Fruit fly (Drosophila melanogaster) whole organism, embryonic: ENCODE measurements around the gene Nepl7.

Source experiments
- ATbp ChIP-seq: fragments of 200-800 bp; sonication (Bioruptor generic); optimal IDR thresholded peaks from 2 replicates; lab custom pipeline; 2017; ENCODE audit warnings: missing biosample characterization, mild to moderate bottlenecking, missing genetic modification characterization, missing genetic modification reagents
- Bgb ChIP-seq: fragments of 200-800 bp; sonication (Bioruptor generic); IDR thresholded peaks from 2 replicates; pipeline ENCODE4 v1.3.6; 2022; ENCODE audit warnings: missing biosample characterization, missing genetic modification characterization; ENCODE audit not compliant: partially characterized antibody
- CG1024 ChIP-seq: fragments of 200-800 bp; sonication (Bioruptor generic); IDR thresholded peaks from 2 replicates; pipeline ENCODE4 v1.3.6; 2022; ENCODE audit warnings: missing biosample characterization, missing genetic modification characterization
- CG10267 ChIP-seq: fragments of 200-800 bp; sonication (Bioruptor generic); optimal IDR thresholded peaks from 2 replicates; lab custom pipeline; 2018; ENCODE audit warnings: missing biosample characterization, mild to moderate bottlenecking, missing genetic modification characterization, moderate library complexity
- CG10366 ChIP-seq: fragments of 200-800 bp; sonication (Bioruptor generic); IDR thresholded peaks from 2 replicates; pipeline ENCODE4 v1.3.6; 2022; ENCODE audit warnings: missing biosample characterization, missing genetic modification characterization
- CG10654 ChIP-seq: fragments of 200-800 bp; sonication (Bioruptor generic); optimal IDR thresholded peaks from 2 replicates; lab custom pipeline; 2016; ENCODE audit warnings: missing biosample characterization, missing genetic modification characterization
- CG11093 ChIP-seq: fragments of 200-800 bp; sonication (Bioruptor generic); IDR thresholded peaks from 3 replicates; pipeline ENCODE4 v1.3.6; 2022; ENCODE audit warnings: missing biosample characterization, missing genetic modification characterization
- CG14441 ChIP-seq: fragments of 200-800 bp; sonication (Bioruptor generic); IDR thresholded peaks from 2 replicates; pipeline ENCODE4 v1.3.6; 2022; ENCODE audit warnings: missing biosample characterization, missing genetic modification characterization
- CG14667 ChIP-seq: fragments of 200-800 bp; sonication (Bioruptor generic); IDR thresholded peaks from 2 replicates; pipeline ENCODE4 v1.3.6; 2022; ENCODE audit warnings: missing biosample characterization, missing genetic modification characterization
- CG14965 ChIP-seq: fragments of 200-800 bp; sonication (Bioruptor generic); optimal IDR thresholded peaks from 2 replicates; lab custom pipeline; 2016; ENCODE audit warnings: missing biosample characterization, missing genetic modification characterization, borderline replicate concordance
- CG15601 ChIP-seq: fragments of 200-800 bp; sonication (Bioruptor generic); optimal IDR thresholded peaks from 3 replicates; lab custom pipeline; 2019; ENCODE audit warnings: missing biosample characterization, mild to moderate bottlenecking, missing genetic modification characterization, moderate library complexity
- CG17186 ChIP-seq: fragments of 200-800 bp; sonication (Bioruptor generic); optimal IDR thresholded peaks from 3 replicates; lab custom pipeline; 2017; ENCODE audit warnings: missing biosample characterization, missing genetic modification reagents, missing genetic modification characterization
- CG17359 ChIP-seq: fragments of 200-800 bp; sonication (Bioruptor generic); optimal IDR thresholded peaks from 3 replicates; lab custom pipeline; 2018; ENCODE audit warnings: missing biosample characterization, mild to moderate bottlenecking, missing genetic modification characterization, moderate library complexity
- CG17829 ChIP-seq: fragments of 200-800 bp; optimal IDR thresholded peaks from 2 replicates; lab custom pipeline; 2019; ENCODE audit warnings: missing biosample characterization, mild to moderate bottlenecking, missing genetic modification characterization, moderate library complexity
- CG2199 ChIP-seq: fragments of 200-800 bp; sonication (Bioruptor generic); IDR thresholded peaks from 3 replicates; pipeline ENCODE4 v1.3.6; 2022; ENCODE audit warnings: missing biosample characterization, missing genetic modification characterization
- CG2678 ChIP-seq: fragments of 200-800 bp; sonication (Bioruptor generic); optimal IDR thresholded peaks from 3 replicates; lab custom pipeline; 2019; ENCODE audit warnings: missing biosample characterization, mild to moderate bottlenecking, missing genetic modification characterization, moderate library complexity
- CG30020 ChIP-seq: fragments of 200-800 bp; optimal IDR thresholded peaks from 2 replicates; lab custom pipeline; 2019; ENCODE audit warnings: missing biosample characterization, mild to moderate bottlenecking, missing genetic modification characterization, moderate library complexity
- CG34422 ChIP-seq: fragments of 200-800 bp; sonication (Bioruptor generic); IDR thresholded peaks from 3 replicates; pipeline ENCODE4 v1.3.6; 2022; ENCODE audit warnings: missing biosample characterization, missing genetic modification characterization
- CG4282 ChIP-seq: fragments of 200-800 bp; sonication (Bioruptor generic); optimal IDR thresholded peaks from 2 replicates; lab custom pipeline; 2016; ENCODE audit warnings: missing biosample characterization, missing genetic modification characterization
- CG6654 ChIP-seq: fragments of 200-800 bp; sonication (Bioruptor generic); optimal IDR thresholded peaks from 2 replicates; lab custom pipeline; 2017; ENCODE audit warnings: missing biosample characterization, mild to moderate bottlenecking, missing genetic modification characterization
- CG9817 ChIP-seq: fragments of 200-800 bp; sonication (Bioruptor generic); optimal IDR thresholded peaks from 2 replicates; lab custom pipeline; 2018; ENCODE audit warnings: missing biosample characterization, mild to moderate bottlenecking, missing genetic modification characterization, moderate library complexity
- Deaf1 ChIP-seq: fragments of 200-800 bp; optimal IDR thresholded peaks from 3 replicates; lab custom pipeline; 2019; ENCODE audit warnings: missing biosample characterization, mild to moderate bottlenecking, missing genetic modification characterization, moderate library complexity
- ERR ChIP-seq: fragments of 200-800 bp; sonication (Bioruptor generic); optimal IDR thresholded peaks from 2 replicates; lab custom pipeline; 2016; ENCODE audit warnings: missing biosample characterization, missing genetic modification characterization
- H2.0 ChIP-seq: fragments of 200-800 bp; sonication (Bioruptor generic); IDR thresholded peaks from 2 replicates; pipeline ENCODE4 v1.3.6; 2022; ENCODE audit warnings: missing biosample characterization, missing genetic modification characterization
- HHEX ChIP-seq: fragments of 200-800 bp; sonication (Bioruptor generic); optimal IDR thresholded peaks from 3 replicates; lab custom pipeline; 2017; ENCODE audit warnings: missing biosample characterization, mild to moderate bottlenecking, missing genetic modification characterization, missing genetic modification reagents
- HLH3B ChIP-seq: fragments of 200-800 bp; sonication (Bioruptor generic); IDR thresholded peaks from 2 replicates; pipeline ENCODE4 v1.3.6; 2022; ENCODE audit warnings: missing biosample characterization, missing genetic modification characterization
- Hey ChIP-seq: fragments of 200-800 bp; sonication (Bioruptor generic); optimal IDR thresholded peaks from 3 replicates; lab custom pipeline; 2018; ENCODE audit warnings: missing biosample characterization, mild to moderate bottlenecking, missing genetic modification characterization
- Hr51 ChIP-seq, 2 experiments: fragments of 200-800 bp; sonication (Bioruptor generic); optimal IDR thresholded peaks; 2 replicates in 1 of 2; 3 replicates in 1 of 2; lab custom pipeline; 2016 to 2018; ENCODE audit warnings: missing biosample characterization in 2 of 2, missing genetic modification characterization in 2 of 2, mild to moderate bottlenecking in 1 of 2, moderate library complexity in 1 of 2
- Jarid2 ChIP-seq: fragments of 200-800 bp; sonication (Bioruptor generic); optimal IDR thresholded peaks from 3 replicates; lab custom pipeline; 2017; ENCODE audit warnings: mild to moderate bottlenecking, missing biosample characterization, missing genetic modification reagents, missing genetic modification characterization
- Meics ChIP-seq: fragments of 200-800 bp; sonication (Bioruptor generic); optimal IDR thresholded peaks from 2 replicates; lab custom pipeline; 2017; ENCODE audit warnings: missing biosample characterization, mild to moderate bottlenecking, missing genetic modification characterization
- Nf-YA ChIP-seq: fragments of 200-800 bp; sonication (Bioruptor generic); IDR thresholded peaks from 2 replicates; pipeline ENCODE4 v1.3.6; 2022; ENCODE audit warnings: missing biosample characterization, missing genetic modification characterization
- Sox100B ChIP-seq: fragments of 200-800 bp; sonication (Bioruptor generic); optimal IDR thresholded peaks from 3 replicates; lab custom pipeline; 2018; ENCODE audit warnings: missing biosample characterization, mild to moderate bottlenecking, missing genetic modification characterization
- br ChIP-seq: fragments of >200 bp; optimal IDR thresholded peaks from 2 replicates; lab custom pipeline; 2017
- chn ChIP-seq: fragments of 200-800 bp; sonication (Bioruptor generic); optimal IDR thresholded peaks from 2 replicates; lab custom pipeline; 2016; ENCODE audit warnings: missing biosample characterization, missing genetic modification characterization
- crol ChIP-seq: fragments of 200-800 bp; sonication (Bioruptor generic); IDR thresholded peaks from 2 replicates; pipeline ENCODE4 v1.3.6; 2022; ENCODE audit warnings: missing biosample characterization, missing genetic modification characterization
- gcm2 ChIP-seq: fragments of 200-800 bp; sonication (Bioruptor generic); optimal IDR thresholded peaks from 2 replicates; lab custom pipeline; 2016; ENCODE audit warnings: missing biosample characterization, missing genetic modification characterization
- gsb ChIP-seq: fragments of 200-800 bp; sonication (Bioruptor generic); IDR thresholded peaks from 2 replicates; pipeline ENCODE4 v1.3.6; 2022; ENCODE audit warnings: missing biosample characterization, missing genetic modification characterization
- gsb-n ChIP-seq: fragments of 200-800 bp; sonication (Bioruptor generic); optimal IDR thresholded peaks from 3 replicates; lab custom pipeline; 2018; ENCODE audit warnings: missing biosample characterization, mild to moderate bottlenecking, missing genetic modification characterization
- her ChIP-seq: fragments of 200-800 bp; sonication (Bioruptor generic); optimal IDR thresholded peaks from 2 replicates; lab custom pipeline; 2016; ENCODE audit warnings: missing biosample characterization, missing genetic modification characterization
- jigr1 ChIP-seq: fragments of 200-800 bp; sonication (Bioruptor generic); IDR thresholded peaks from 3 replicates; pipeline ENCODE4 v1.3.6; 2022; ENCODE audit warnings: missing biosample characterization, missing genetic modification characterization
- kay ChIP-seq: fragments of 200-800 bp; sonication (Bioruptor generic); optimal IDR thresholded peaks from 2 replicates; lab custom pipeline; 2016; ENCODE audit warnings: missing biosample characterization, missing genetic modification characterization
- luna ChIP-seq: fragments of 200-800 bp; sonication (Bioruptor generic); optimal IDR thresholded peaks from 2 replicates; lab custom pipeline; 2016; ENCODE audit warnings: missing biosample characterization, missing genetic modification characterization
- org-1 ChIP-seq: fragments of 200-800 bp; sonication (Bioruptor generic); optimal IDR thresholded peaks from 2 replicates; lab custom pipeline; 2017; ENCODE audit warnings: missing biosample characterization, missing genetic modification characterization
- ranshi ChIP-seq: fragments of 200-800 bp; sonication (Bioruptor generic); IDR thresholded peaks from 2 replicates; pipeline ENCODE4 v1.3.6; 2022; ENCODE audit warnings: missing biosample characterization, missing genetic modification characterization
- shn ChIP-seq: fragments of 200-800 bp; sonication (Bioruptor generic); optimal IDR thresholded peaks from 3 replicates; lab custom pipeline; 2016; ENCODE audit warnings: missing biosample characterization, missing genetic modification characterization
- sisA ChIP-seq: fragments of 200-800 bp; sonication (Bioruptor generic); IDR thresholded peaks from 2 replicates; pipeline ENCODE4 v1.3.6; 2022; ENCODE audit warnings: missing biosample characterization, missing genetic modification characterization
- tll ChIP-seq, 2 experiments: fragments of 200-800 bp in 1 of 2; fragments of >200 bp in 1 of 2; sonication (Bioruptor generic) in 1 of 2; optimal IDR thresholded peaks; 2 replicates each; lab custom pipeline; 2017 to 2019; ENCODE audit warnings: missing biosample characterization in 2 of 2, missing genetic modification characterization in 2 of 2, mild to moderate bottlenecking in 1 of 2, moderate library complexity in 1 of 2
- tna ChIP-seq: fragments of 200-800 bp; sonication (Bioruptor generic); IDR thresholded peaks from 2 replicates; pipeline ENCODE4 v1.3.6; 2022; ENCODE audit warnings: missing biosample characterization, missing genetic modification characterization; ENCODE audit not compliant: partially characterized antibody
- trh ChIP-seq: fragments of 200-800 bp; sonication (Bioruptor generic); optimal IDR thresholded peaks from 2 replicates; lab custom pipeline; 2016; ENCODE audit warnings: missing biosample characterization, missing genetic modification characterization
- unc-4 ChIP-seq: fragments of 200-800 bp; sonication (Bioruptor generic); IDR thresholded peaks from 2 replicates; pipeline ENCODE4 v1.3.6; 2022; ENCODE audit warnings: missing biosample characterization, missing genetic modification characterization; ENCODE audit not compliant: partially characterized antibody
- zen2 ChIP-seq: fragments of 200-800 bp; sonication (Bioruptor generic); IDR thresholded peaks from 3 replicates; pipeline ENCODE4 v1.3.6; 2022; ENCODE audit warnings: missing biosample characterization, missing genetic modification characterization; ENCODE audit not compliant: partially characterized antibody
- zf30C ChIP-seq: fragments of 200-800 bp; sonication (Bioruptor generic); optimal IDR thresholded peaks from 3 replicates; lab custom pipeline; 2018; ENCODE audit warnings: missing biosample characterization, mild to moderate bottlenecking, missing genetic modification characterization

The Nepl7 gene

dm6 chr2L:12644301-12644700, 25.2 kb downstream of the Nepl7 start (continued):
- TF ChIP-seq CG6654: no peak
- TF ChIP-seq ERR (GFP tag; lab: Kevin White, UChicago): no peak
- TF ChIP-seq H2.0 (GFP tag; lab: Robert Waterston, UW): peak; percentile 45; the same call in 1 of the 2 replicates
- no peak for TF ChIP-seq Nf-YA (GFP tag; lab: Robert Waterston, UW)
- TF ChIP-seq CG15601 (tag; lab: Kevin White, UChicago): peak; percentile 17
- no peak for TF ChIP-seq org-1
- TF ChIP-seq luna (GFP tag; lab: Kevin White, UChicago): no peak
- TF ChIP-seq unc-4 (GFP tag; lab: Robert Waterston, UW): no peak
- no peak for TF ChIP-seq shn
- TF ChIP-seq br (lab: Kevin White, UChicago): no peak
- no peak for TF ChIP-seq gcm2 (GFP tag; lab: Kevin White, UChicago)
- no peak for TF ChIP-seq zen2 (GFP tag; lab: Robert Waterston, UW)
- no peak for TF ChIP-seq sisA (GFP tag; lab: Robert Waterston, UW)
- no peak for TF ChIP-seq CG11093 (GFP tag; lab: Robert Waterston, UW)
- no peak for TF ChIP-seq Hey (tag; lab: Kevin White, UChicago)
- no peak for TF ChIP-seq ranshi (GFP tag; lab: Robert Waterston, UW)
- TF ChIP-seq crol (GFP tag; lab: Robert Waterston, UW): no peak
- TF ChIP-seq HLH3B (GFP tag; lab: Robert Waterston, UW): no peak
- no peak for TF ChIP-seq kay (GFP tag; lab: Kevin White, UChicago)
- peak; percentile 14 for TF ChIP-seq Sox100B (GFP tag; lab: Kevin White, UChicago)
- TF ChIP-seq CG14965 (GFP tag; lab: Kevin White, UChicago): no peak
- peak; percentile 19 for TF ChIP-seq Meics (GFP tag; lab: Kevin White, UChicago)
- no peak for TF ChIP-seq zf30C (GFP tag; lab: Kevin White, UChicago)
- TF ChIP-seq tna (GFP tag; lab: Robert Waterston, UW): no peak
- no peak for TF ChIP-seq gsb-n (tag; lab: Kevin White, UChicago)
- TF ChIP-seq Jarid2 (GFP tag; lab: Kevin White, UChicago): no peak
- TF ChIP-seq CG1024: no peak
- no peak for TF ChIP-seq CG10654 (GFP tag; lab: Kevin White, UChicago)
- TF ChIP-seq chn: no peak
- no peak for TF ChIP-seq gsb (GFP tag; lab: Robert Waterston, UW)
- no peak for TF ChIP-seq HHEX (GFP tag; lab: Kevin White, UChicago)
- no peak for TF ChIP-seq CG2678 (tag; lab: Kevin White, UChicago)
- no peak for TF ChIP-seq CG34422 (GFP tag; lab: Robert Waterston, UW)
- TF ChIP-seq CG14667 (GFP tag; lab: Robert Waterston, UW): no peak
- no peak for TF ChIP-seq CG17186
- peak; percentile 20; the same call in 1 of the 2 replicates for TF ChIP-seq CG10366 (GFP tag; lab: Robert Waterston, UW)
- peak; percentile 40; the same call in 1 of the 2 replicates for TF ChIP-seq CG14441 (GFP tag; lab: Robert Waterston, UW)
- TF ChIP-seq her (GFP tag; lab: Kevin White, UChicago): no peak
- TF ChIP-seq CG17829 (tag; lab: Kevin White, UChicago): no peak
- TF ChIP-seq ATbp (GFP tag; lab: Kevin White, UChicago): peak; percentile 13
- TF ChIP-seq CG2199 (GFP tag; lab: Robert Waterston, UW): no peak
- TF ChIP-seq Hr51 (GFP tag; optimal IDR thresholded peaks at IDR 0.05; lab: Kevin White, UChicago): no peak
- no peak for TF ChIP-seq Deaf1 (tag; lab: Kevin White, UChicago)
- TF ChIP-seq CG9817 (tag; lab: Kevin White, UChicago): no peak
- TF ChIP-seq jigr1 (GFP tag; lab: Robert Waterston, UW): no peak
- no peak for TF ChIP-seq CG10267
- no peak for TF ChIP-seq CG30020 (tag; lab: Kevin White, UChicago)
- no peak for TF ChIP-seq Bgb (GFP tag; lab: Robert Waterston, UW)
- no peak for TF ChIP-seq CG4282 (GFP tag; lab: Kevin White, UChicago)
- no peak for TF ChIP-seq CG17359
- no peak for TF ChIP-seq tll (GFP tag; optimal IDR thresholded peaks at IDR 0.05; lab: Kevin White, UChicago)
- no peak for TF ChIP-seq trh (GFP tag; lab: Kevin White, UChicago)
